Fruit fly (Drosophila melanogaster): Measurements from ENCODE around the gene Ugt36A1.

Gene Ugt36A1

dm6 chr2L:3611762-3612424, 7.0 kb upstream of the Ugt36A1 start:
- no peak for TF ChIP-seq CG2875 (GFP tag; optimal IDR thresholded peaks at IDR 0.05)
- 0 out of 2 replicates have a peak, but pooled peaks have one; percentile 40 for TF ChIP-seq sens-2 (GFP tag; IDR thresholded peaks at IDR 0.05)
- no peak for TF ChIP-seq CG3281 (GFP tag; optimal IDR thresholded peaks at IDR 0.05)
- no peak for TF ChIP-seq CG9932 (GFP tag; IDR thresholded peaks at IDR 0.05)
- no peak for TF ChIP-seq dimm (GFP tag; IDR thresholded peaks at IDR 0.05)
- no peak for TF ChIP-seq Oaz (GFP tag; IDR thresholded peaks at IDR 0.05)
- TF ChIP-seq sens (GFP tag), result peak; percentile 73
- TF ChIP-seq CG3847 (GFP tag; IDR thresholded peaks at IDR 0.05), result no peak
- no peak for TF ChIP-seq sisA (GFP tag; IDR thresholded peaks at IDR 0.05)
- TF ChIP-seq CG32532 (GFP tag; IDR thresholded peaks at IDR 0.05), result peak; percentile 30
- no peak for TF ChIP-seq gro (GFP tag; optimal IDR thresholded peaks at IDR 0.05)
- no peak for TF ChIP-seq Six4 (GFP tag; optimal IDR thresholded peaks at IDR 0.05)
- no peak for TF ChIP-seq CG8359 (GFP tag; optimal IDR thresholded peaks at IDR 0.05; ENCODE audit: borderline replicate concordance)
- no peak for TF ChIP-seq Scr (GFP tag; IDR thresholded peaks at IDR 0.05; ENCODE audit: partially characterized antibody)
- peak; percentile 23 for TF ChIP-seq CG2678 (tag; optimal IDR thresholded peaks at IDR 0.05)
- TF ChIP-seq CG10543 (GFP tag; optimal IDR thresholded peaks at IDR 0.05), result peak; percentile 40
- no peak for TF ChIP-seq prd (optimal IDR thresholded peaks at IDR 0.05)
- no peak for TF ChIP-seq prd (GFP tag; IDR thresholded peaks at IDR 0.05)
- peak; percentile 35 for TF ChIP-seq sqz (GFP tag; optimal IDR thresholded peaks at IDR 0.05)
- TF ChIP-seq tll (GFP tag; optimal IDR thresholded peaks at IDR 0.05), result peak in 1 of 2 experiments; percentile 15
- no peak for TF ChIP-seq Doc2 (GFP tag; IDR thresholded peaks at IDR 0.05)
- TF ChIP-seq GATAe (GFP tag; conservative IDR thresholded peaks at IDR 0.05), result no peak
- TF ChIP-seq CG31224 (GFP tag; IDR thresholded peaks at IDR 0.05), result no peak
- 0 out of 2 replicates have a peak, but pooled peaks have one; percentile 24 for TF ChIP-seq Nf-YA (GFP tag; IDR thresholded peaks at IDR 0.05)
- TF ChIP-seq ato (GFP tag; IDR thresholded peaks at IDR 0.05; ENCODE audit: partially characterized antibody), result no peak
- no peak for TF ChIP-seq chif (GFP tag; optimal IDR thresholded peaks at IDR 0.05)
- 0 out of 3 replicates have a peak, but pooled peaks have one; percentile 11 for TF ChIP-seq ken (GFP tag; IDR thresholded peaks at IDR 0.05)
- no peak for TF ChIP-seq CG11398 (GFP tag; optimal IDR thresholded peaks at IDR 0.05)
- peak; percentile 73 for TF ChIP-seq Med (GFP tag)
- no peak for TF ChIP-seq tup (GFP tag; optimal IDR thresholded peaks at IDR 0.05)
- TF ChIP-seq sug (tag; optimal IDR thresholded peaks at IDR 0.05), result peak; percentile 67
- peak; percentile 25; the same call in 1 of the 2 replicates for TF ChIP-seq sob (GFP tag; IDR thresholded peaks at IDR 0.05)
- no peak for TF ChIP-seq mld (GFP tag; IDR thresholded peaks at IDR 0.05; ENCODE audit: partially characterized antibody)
- TF ChIP-seq crol (GFP tag; IDR thresholded peaks at IDR 0.05), result 0 out of 2 replicates have a peak, but pooled peaks have one; percentile 21
- TF ChIP-seq Nf-YB (GFP tag; optimal IDR thresholded peaks at IDR 0.05), result peak; percentile 95
- no peak for TF ChIP-seq CG11456 (GFP tag; IDR thresholded peaks at IDR 0.05)
- TF ChIP-seq fd64A (GFP tag; optimal IDR thresholded peaks at IDR 0.05), result no peak
- no peak for TF ChIP-seq ssp (GFP tag; IDR thresholded peaks at IDR 0.05)
- TF ChIP-seq CG4854 (GFP tag; optimal IDR thresholded peaks at IDR 0.05), result no peak
- TF ChIP-seq CG7745 (tag; optimal IDR thresholded peaks at IDR 0.05), result no peak
- TF ChIP-seq odd (GFP tag; optimal IDR thresholded peaks at IDR 0.05), result peak; percentile 66
- TF ChIP-seq Deaf1 (tag; optimal IDR thresholded peaks at IDR 0.05), result peak; percentile 21
- TF ChIP-seq h (optimal IDR thresholded peaks at IDR 0.05), result no peak
- TF ChIP-seq Nf-YC (tag; optimal IDR thresholded peaks at IDR 0.05), result peak; percentile 94
- no peak for TF ChIP-seq zen2 (GFP tag; IDR thresholded peaks at IDR 0.05; ENCODE audit: partially characterized antibody)
- TF ChIP-seq CoRest (tag; optimal IDR thresholded peaks at IDR 0.05), result peak; percentile 19
- no peak for TF ChIP-seq CG10565 (GFP tag; optimal IDR thresholded peaks at IDR 0.05)
- TF ChIP-seq pan (optimal IDR thresholded peaks at IDR 0.05), result no peak
- peak in 1 of 2 experiments; percentile 58 for TF ChIP-seq pan (GFP tag; optimal IDR thresholded peaks at IDR 0.05 in 1 of 2, IDR thresholded peaks at IDR 0.05 in 1 of 2)
- peak; percentile 71 for TF ChIP-seq CG1832 (GFP tag; optimal IDR thresholded peaks at IDR 0.05)
- TF ChIP-seq ap (GFP tag; IDR thresholded peaks at IDR 0.05), result no peak
